Worm (Caenorhabditis elegans): ENCODE measurements around the gene flp-16.

The flp-16 gene

DNA sequence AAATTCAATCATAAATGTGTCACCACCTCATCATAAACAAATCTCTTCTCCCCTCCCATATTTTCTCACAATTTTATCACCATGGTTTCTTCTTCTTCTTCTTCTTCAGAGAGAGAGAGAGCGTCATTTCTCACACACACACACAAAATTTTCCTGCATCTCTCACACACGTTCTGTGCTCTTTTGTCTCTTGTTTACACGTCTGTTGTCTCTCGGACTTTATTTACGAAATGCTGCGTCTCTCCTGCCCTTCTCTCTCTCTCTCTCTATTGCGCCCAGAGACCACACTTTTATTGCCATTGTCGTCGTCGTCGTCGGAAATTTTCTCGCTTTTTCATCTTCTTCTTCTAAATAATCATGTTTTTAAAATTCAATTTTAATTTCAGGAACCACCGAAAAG lies 39.9 kb upstream of the flp-16 start, which contains the start of gene lec-1 (continued):
- TF ChIP-seq fkh-10 (GFP tag; optimal IDR thresholded peaks at IDR 0.05) = peak; percentile 35
- TF ChIP-seq lin-15B (tag; optimal IDR thresholded peaks at IDR 0.05) = peak; percentile 12
- TF ChIP-seq snpc-4 (tag; optimal IDR thresholded peaks at IDR 0.05) = peak; percentile 6
- peak; percentile 98 for TF ChIP-seq pha-4 (tag; optimal IDR thresholded peaks at IDR 0.05)
- no peak for TF ChIP-seq elt-3 (tag; optimal IDR thresholded peaks at IDR 0.05)
- TF ChIP-seq nhr-77 (tag; optimal IDR thresholded peaks at IDR 0.05) = no peak
- no peak for TF ChIP-seq ceh-28 (tag; optimal IDR thresholded peaks at IDR 0.05)

DNA sequence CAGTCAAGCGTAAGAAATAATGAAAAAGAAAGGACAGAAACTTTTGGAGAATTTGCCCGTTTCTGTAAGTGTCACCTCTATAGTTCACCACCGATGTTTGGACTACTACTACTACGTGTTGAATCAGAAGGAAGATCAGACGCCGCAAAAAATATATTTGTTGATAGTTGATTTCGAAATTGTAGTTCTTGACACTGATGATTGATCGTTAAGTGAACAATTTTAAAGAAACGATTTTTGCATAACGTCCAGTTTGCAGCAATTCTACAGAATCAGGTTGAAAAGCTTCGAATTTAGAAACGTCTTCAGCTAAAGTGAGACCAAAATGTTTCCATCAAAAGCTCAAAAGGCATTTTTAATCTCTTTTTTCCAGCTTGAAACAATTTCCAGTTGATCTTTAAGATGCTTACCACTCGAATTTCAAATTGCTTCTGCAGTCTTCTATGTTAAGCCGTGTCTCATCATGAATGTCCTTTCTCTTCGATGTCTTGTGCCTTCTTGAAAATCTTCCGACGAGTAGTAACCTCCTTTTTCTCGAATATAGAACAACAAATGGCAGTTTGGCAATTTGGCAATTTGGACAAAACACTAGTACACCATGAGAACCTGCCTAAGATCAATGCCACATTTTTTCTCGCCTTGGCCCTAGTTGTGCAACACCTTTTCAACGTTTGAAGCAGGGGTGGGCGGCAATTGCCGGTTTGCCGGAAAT lies 39.2 kb upstream of the flp-16 start:
- no peak for TF ChIP-seq egl-5 (tag; optimal IDR thresholded peaks at IDR 0.05)
- TF ChIP-seq ama-1 (optimal IDR thresholded peaks at IDR 0.05) = peak; percentile 52

ce11 chrII:13196689-13197280 lies 38.3 kb upstream of the flp-16 start:
- TF ChIP-seq zag-1 (tag; optimal IDR thresholded peaks at IDR 0.05) (no peak), mdl-1 (tag; optimal IDR thresholded peaks at IDR 0.05) (no peak), ZK546.5 (tag; optimal IDR thresholded peaks at IDR 0.05) (no peak), nhr-28 (tag; optimal IDR thresholded peaks at IDR 0.05) (no peak), egl-27 (tag; optimal IDR thresholded peaks at IDR 0.05) (no peak), sea-2 (GFP tag; optimal IDR thresholded peaks at IDR 0.05) (no peak), fos-1 (tag; optimal IDR thresholded peaks at IDR 0.05) (no peak), fkh-10 (GFP tag; optimal IDR thresholded peaks at IDR 0.05) (no peak), unc-62 (GFP tag; optimal IDR thresholded peaks at IDR 0.05) (no peak), nhr-25 (tag; optimal IDR thresholded peaks at IDR 0.05) (peak; percentile 41), skn-1 (tag; optimal IDR thresholded peaks at IDR 0.05) (no peak), nhr-43 (tag; optimal IDR thresholded peaks at IDR 0.05; ENCODE audit: poor library complexity, severe bottlenecking) (no peak), pha-4 (tag; optimal IDR thresholded peaks at IDR 0.05) (peak; percentile 75), ama-1 (optimal IDR thresholded peaks at IDR 0.05) (no peak), mml-1 (tag; optimal IDR thresholded peaks at IDR 0.05) (no peak), daf-12 (tag; optimal IDR thresholded peaks at IDR 0.05) (no peak), nhr-23 (tag; optimal IDR thresholded peaks at IDR 0.05) (peak; percentile 2), hmg-11 (tag; optimal IDR thresholded peaks at IDR 0.05) (peak; percentile 29), tbx-2 (tag; optimal IDR thresholded peaks at IDR 0.05) (no peak), ceh-28 (tag; optimal IDR thresholded peaks at IDR 0.05) (no peak), nfya-1 (tag; optimal IDR thresholded peaks at IDR 0.05; ENCODE audit: insufficient read depth) (peak; percentile 33), lin-15B (tag; optimal IDR thresholded peaks at IDR 0.05) (no peak), lin-39 (tag; optimal IDR thresholded peaks at IDR 0.05) (peak; percentile 32), nhr-12 (tag; optimal IDR thresholded peaks at IDR 0.05) (no peak)

DNA sequence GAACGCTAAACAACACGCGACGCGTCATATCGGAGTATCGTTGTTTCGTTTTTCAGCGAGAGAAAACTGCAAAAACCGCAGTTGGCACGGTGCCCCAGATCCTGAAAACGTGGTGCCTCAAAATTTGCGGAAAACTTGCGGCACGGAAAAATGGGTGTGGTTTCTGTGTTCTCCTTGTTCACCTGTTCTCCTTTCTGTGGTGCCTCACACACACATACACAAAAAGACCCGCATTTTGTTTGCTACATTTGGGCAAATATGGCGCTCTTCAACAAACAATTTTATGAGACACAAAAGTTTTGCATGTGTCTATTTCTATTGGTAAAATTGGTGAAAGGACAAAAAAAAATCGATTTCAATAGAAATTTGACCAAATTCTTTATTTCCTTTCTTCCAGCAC lies 36.3 kb upstream of the flp-16 start:
- peak; percentile 87 for TF ChIP-seq pha-4 (tag; optimal IDR thresholded peaks at IDR 0.05)
- no peak for TF ChIP-seq fos-1 (tag; optimal IDR thresholded peaks at IDR 0.05)

DNA sequence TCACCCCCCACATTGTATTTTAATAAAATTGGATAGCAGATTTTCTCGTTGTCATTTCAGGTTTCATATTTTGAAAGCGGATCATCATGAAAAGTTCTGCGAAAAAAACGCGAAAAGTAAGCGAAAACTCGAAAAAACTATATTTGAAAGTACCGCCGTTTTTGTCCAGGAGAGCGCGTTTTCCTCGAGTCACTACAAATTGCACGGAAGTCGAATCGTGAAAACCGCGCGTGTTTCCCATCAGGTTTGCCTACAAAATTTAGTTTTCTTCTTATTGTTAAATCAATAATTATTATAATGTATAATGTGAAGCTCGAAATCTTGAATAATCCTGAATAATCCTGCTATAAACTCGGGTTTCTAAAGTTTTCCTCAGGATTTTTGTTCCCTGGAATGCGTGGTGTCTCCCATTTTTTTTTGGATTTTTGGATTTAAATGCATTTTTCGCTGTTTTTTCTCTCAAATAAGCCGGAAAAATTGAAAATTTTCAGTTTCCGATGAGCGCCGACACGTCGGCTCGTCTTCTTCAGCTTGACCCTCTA lies 35.4 kb upstream of the flp-16 start, which contains the start of gene btf-1:
Gene btf-1, plus strand, starts transcription at position 492 of the 542 bp plus-strand sequence.
- peak; percentile 76 for TF ChIP-seq nhr-77 (tag; optimal IDR thresholded peaks at IDR 0.05)
- TF ChIP-seq fos-1 (tag; optimal IDR thresholded peaks at IDR 0.05) = no peak
- TF ChIP-seq pha-4 (tag; optimal IDR thresholded peaks at IDR 0.05) = peak; percentile 78
- no peak for TF ChIP-seq ztf-4 (tag; optimal IDR thresholded peaks at IDR 0.05)
- TF ChIP-seq mml-1 (tag; optimal IDR thresholded peaks at IDR 0.05) = no peak
- peak; percentile 87 for TF ChIP-seq lin-15B (tag; optimal IDR thresholded peaks at IDR 0.05)
- peak; percentile 60 for TF ChIP-seq skn-1 (tag; optimal IDR thresholded peaks at IDR 0.05)
- TF ChIP-seq hmg-11 (tag; optimal IDR thresholded peaks at IDR 0.05) = peak; percentile 61
- peak; percentile 44 for TF ChIP-seq lin-39 (tag; optimal IDR thresholded peaks at IDR 0.05)
- peak; percentile 49 for TF ChIP-seq nhr-23 (tag; optimal IDR thresholded peaks at IDR 0.05)
- TF ChIP-seq nhr-76 (tag; optimal IDR thresholded peaks at IDR 0.05) = no peak
- peak; percentile 68 for TF ChIP-seq nfya-1 (tag; optimal IDR thresholded peaks at IDR 0.05; ENCODE audit: insufficient read depth)
- TF ChIP-seq unc-62 (GFP tag; optimal IDR thresholded peaks at IDR 0.05) = no peak
- peak; percentile 82 for TF ChIP-seq ama-1 (optimal IDR thresholded peaks at IDR 0.05)
- TF ChIP-seq mdl-1 (tag; optimal IDR thresholded peaks at IDR 0.05) = no peak
- peak; percentile 50 for TF ChIP-seq egl-5 (tag; optimal IDR thresholded peaks at IDR 0.05)
- no peak for TF ChIP-seq elt-3 (tag; optimal IDR thresholded peaks at IDR 0.05)
- no peak for TF ChIP-seq nhr-12 (tag; optimal IDR thresholded peaks at IDR 0.05)
- TF ChIP-seq jun-1 (tag; optimal IDR thresholded peaks at IDR 0.05) = peak; percentile 54
- no peak for TF ChIP-seq nhr-237 (tag; optimal IDR thresholded peaks at IDR 0.05)
- peak; percentile 20 for TF ChIP-seq nhr-25 (tag; optimal IDR thresholded peaks at IDR 0.05)
- TF ChIP-seq egl-27 (tag; optimal IDR thresholded peaks at IDR 0.05) = no peak
- peak; percentile 70 for TF ChIP-seq fkh-10 (GFP tag; optimal IDR thresholded peaks at IDR 0.05)
- no peak for TF ChIP-seq ceh-16 (tag; optimal IDR thresholded peaks at IDR 0.05)
- no peak for TF ChIP-seq ceh-82 (tag; optimal IDR thresholded peaks at IDR 0.05)
- peak; percentile 5 for TF ChIP-seq pqm-1 (tag; optimal IDR thresholded peaks at IDR 0.05)
- no peak for TF ChIP-seq eor-1 (tag; optimal IDR thresholded peaks at IDR 0.05)
- TF ChIP-seq ceh-9 (tag; optimal IDR thresholded peaks at IDR 0.05) = no peak
- peak; percentile 70 for TF ChIP-seq lsy-12 (tag; optimal IDR thresholded peaks at IDR 0.05)
- TF ChIP-seq ceh-28 (tag; optimal IDR thresholded peaks at IDR 0.05) = peak; percentile 45
- TF ChIP-seq snpc-4 (tag; optimal IDR thresholded peaks at IDR 0.05) = peak; percentile 41
- peak; percentile 51 for TF ChIP-seq elt-2 (tag; optimal IDR thresholded peaks at IDR 0.05)
- no peak for TF ChIP-seq tbx-2 (tag; optimal IDR thresholded peaks at IDR 0.05)

Data from whole organism, L3 larva.